Worm (Caenorhabditis elegans) whole organism, late embryonic: ENCODE measurements around the gene eif-2Bepsilon.

ENCODE experiments used
- ama-1 ChIP-seq: fragments of 150-350 bp; optimal IDR thresholded peaks from 2 replicates; lab custom pipeline; 2014
- ceh-9 ChIP-seq: sonication (generic microtip); optimal IDR thresholded peaks from 2 replicates; lab custom pipeline; 2016; ENCODE audit warnings: mild to moderate bottlenecking, missing genetic modification characterization, inconsistent platforms, missing compliant biosample characterization
- dmd-4 ChIP-seq: sonication (generic microtip); optimal IDR thresholded peaks from 2 replicates; lab custom pipeline; 2016; ENCODE audit warnings: borderline replicate concordance, missing genetic modification characterization, missing compliant biosample characterization
- elt-2 ChIP-seq: sonication (generic microtip); optimal IDR thresholded peaks from 2 replicates; lab custom pipeline; 2016; ENCODE audit warnings: missing genetic modification reagents, missing genetic modification characterization, missing compliant biosample characterization
- ets-4 ChIP-seq: sonication (generic microtip); optimal IDR thresholded peaks from 2 replicates; lab custom pipeline; 2016; ENCODE audit warnings: missing genetic modification characterization, missing compliant biosample characterization
- hlh-30 ChIP-seq: sonication (generic microtip); optimal IDR thresholded peaks from 2 replicates; lab custom pipeline; 2017; ENCODE audit warnings: antibody characterized with exemption, missing genetic modification characterization, missing compliant biosample characterization; ENCODE audit not compliant: insufficient read depth
- nfya-1 ChIP-seq: sonication (generic microtip); optimal IDR thresholded peaks from 2 replicates; lab custom pipeline; 2017; ENCODE audit warnings: missing genetic modification characterization, mild to moderate bottlenecking, missing compliant biosample characterization, antibody characterized with exemption, moderate library complexity
- pag-3 ChIP-seq: sonication (generic microtip); optimal IDR thresholded peaks from 2 replicates; lab custom pipeline; 2016; ENCODE audit warnings: missing compliant biosample characterization, missing genetic modification characterization, borderline replicate concordance
- pros-1 ChIP-seq: fragments of 150-350 bp; optimal IDR thresholded peaks from 2 replicates; lab custom pipeline; 2014; ENCODE audit warnings: missing biosample characterization, missing genetic modification reagents, missing genetic modification characterization

DNA sequence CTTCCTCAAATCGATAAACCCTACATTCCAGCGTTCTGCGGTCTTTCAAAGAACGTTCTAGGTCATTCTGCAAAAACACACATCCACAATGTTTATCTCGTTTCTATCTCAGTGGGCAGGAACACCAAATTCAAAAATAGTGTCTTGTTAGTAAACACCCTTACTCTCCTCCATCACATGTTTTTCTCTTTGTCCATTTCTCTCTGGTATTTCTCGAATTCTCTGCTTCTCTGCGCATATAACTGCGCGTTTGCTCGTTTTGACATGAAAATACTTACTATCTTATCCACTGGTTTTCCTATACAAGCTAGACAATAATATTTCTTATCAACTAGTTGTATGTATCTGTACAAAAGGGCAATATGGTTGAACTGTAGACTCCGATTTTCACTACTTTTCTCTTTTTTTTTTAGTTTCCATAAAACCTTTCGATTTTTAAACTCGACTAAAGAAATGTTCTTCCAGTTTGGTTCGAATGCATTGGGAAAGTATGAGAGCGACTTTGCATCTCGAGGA is 11.0 kb upstream of the eif-2Bepsilon start, which contains the start of gene pyr-1:
- no peak for TF ChIP-seq ama-1 (lab: Kevin White, UChicago)
- TF ChIP-seq elt-2 (tag; lab: Kevin White, UChicago): no peak
- TF ChIP-seq pros-1 (tag; lab: Kevin White, UChicago): no peak
- no peak for TF ChIP-seq dmd-4 (tag; lab: Kevin White, UChicago)
- no peak for TF ChIP-seq ets-4 (tag; lab: Kevin White, UChicago)
- TF ChIP-seq hlh-30: peak; percentile 45
- no peak for TF ChIP-seq ceh-9 (tag; lab: Kevin White, UChicago)
- TF ChIP-seq pag-3: no peak
- no peak for TF ChIP-seq nfya-1
